Fruit fly (Drosophila melanogaster): ENCODE data around the gene TrissinR.
A peak's percentile ranks its signal among the peaks of the same experiment; 100 is the strongest.

dm6 chr2L:5901553-5901952, 77.7 kb downstream of the TrissinR start:
- TF ChIP-seq CG11902 (GFP tag; optimal IDR thresholded peaks at IDR 0.05), result no peak
- peak; percentile 2 for TF ChIP-seq pdm3 (GFP tag; optimal IDR thresholded peaks at IDR 0.05)
- TF ChIP-seq CG8119 (GFP tag; IDR thresholded peaks at IDR 0.05), result peak; percentile 35; the same call in 1 of the 3 replicates
- TF ChIP-seq Gug (GFP tag; IDR thresholded peaks at IDR 0.05), result no peak
- no peak for TF ChIP-seq CG16779 (tag; optimal IDR thresholded peaks at IDR 0.05)
- no peak for TF ChIP-seq vri (GFP tag; optimal IDR thresholded peaks at IDR 0.05)
- TF ChIP-seq Sox102F (GFP tag; optimal IDR thresholded peaks at IDR 0.05), result no peak
